Worm (Caenorhabditis elegans) whole organism, L2 larva: ENCODE data around the gene Y17G9B.5.

Experiments
- C34F6.9 ChIP-seq: fragments of 150-350 bp; optimal IDR thresholded peaks from 2 replicates; lab custom pipeline; 2014; ENCODE audit warnings: missing biosample characterization, missing genetic modification characterization
- F13H6.1 ChIP-seq: sonication (generic microtip); optimal IDR thresholded peaks from 2 replicates; lab custom pipeline; 2016; ENCODE audit warnings: missing genetic modification characterization, missing compliant biosample characterization
- Y55F3AM.14 ChIP-seq: fragments of 200-800 bp; sonication (Bioruptor generic); optimal IDR thresholded peaks from 2 replicates; lab custom pipeline; 2018; ENCODE audit warnings: mild to moderate bottlenecking, missing genetic modification characterization, missing compliant biosample characterization
- ZK546.5 ChIP-seq: sonication (generic microtip); optimal IDR thresholded peaks from 2 replicates; lab custom pipeline; 2017; ENCODE audit warnings: missing biosample characterization, missing genetic modification characterization
- ama-1 ChIP-seq: fragments of 150-350 bp; optimal IDR thresholded peaks from 2 replicates; lab custom pipeline; 2018; ENCODE audit warnings: inconsistent platforms
- blmp-1 ChIP-seq: sonication (generic microtip); optimal IDR thresholded peaks from 2 replicates; lab custom pipeline; 2017; ENCODE audit warnings: missing genetic modification characterization, mild to moderate bottlenecking, missing compliant biosample characterization, antibody characterized with exemption, moderate library complexity; ENCODE audit not compliant: insufficient read depth
- crh-2 ChIP-seq: sonication (generic microtip); optimal IDR thresholded peaks from 2 replicates; lab custom pipeline; 2017; ENCODE audit warnings: missing biosample characterization, missing genetic modification characterization
- egl-27 ChIP-seq: sonication (generic microtip); optimal IDR thresholded peaks from 3 replicates; lab custom pipeline; 2017; ENCODE audit warnings: missing biosample characterization, missing genetic modification reagents, missing genetic modification characterization
- fos-1 ChIP-seq: fragments of 150-350 bp; optimal IDR thresholded peaks from 2 replicates; lab custom pipeline; 2014; ENCODE audit warnings: missing biosample characterization, missing genetic modification characterization
- gmeb-1 ChIP-seq: fragments of 150-350 bp; optimal IDR thresholded peaks from 2 replicates; lab custom pipeline; 2014; ENCODE audit warnings: missing biosample characterization, missing genetic modification characterization
- lin-11 ChIP-seq: fragments of 150-350 bp; sonication (generic microtip); optimal IDR thresholded peaks from 2 replicates; lab custom pipeline; 2014; ENCODE audit warnings: missing biosample characterization, missing genetic modification characterization, inconsistent platforms, mixed read lengths
- lin-13 ChIP-seq: fragments of 150-350 bp; optimal IDR thresholded peaks from 2 replicates; lab custom pipeline; 2014; ENCODE audit warnings: missing biosample characterization, missing genetic modification reagents, missing genetic modification characterization
- lsy-2 ChIP-seq, 2 experiments: fragments of 150-350 bp in 1 of 2; sonication (generic microtip) in 1 of 2; optimal IDR thresholded peaks; 2 replicates each; lab custom pipeline; 2014 to 2017; ENCODE audit warnings: missing biosample characterization in 2 of 2, missing genetic modification characterization in 2 of 2
- mab-5 ChIP-seq: fragments of 150-350 bp; optimal IDR thresholded peaks from 2 replicates; lab custom pipeline; 2014; ENCODE audit warnings: missing biosample characterization, missing genetic modification characterization
- mdl-1 ChIP-seq, 2 experiments: fragments of 150-350 bp in 1 of 2; sonication (generic microtip) in 1 of 2; optimal IDR thresholded peaks; 2 replicates each; lab custom pipeline; 2017; ENCODE audit warnings: missing biosample characterization in 2 of 2, missing genetic modification characterization in 2 of 2
- nhr-129 ChIP-seq: fragments of 150-350 bp; optimal IDR thresholded peaks from 2 replicates; lab custom pipeline; 2014; ENCODE audit warnings: missing biosample characterization, missing genetic modification characterization
- nhr-21 ChIP-seq: fragments of 150-350 bp; optimal IDR thresholded peaks from 2 replicates; lab custom pipeline; 2014; ENCODE audit warnings: missing biosample characterization, missing genetic modification characterization
- nhr-25 ChIP-seq: fragments of 150-350 bp; sonication (generic microtip); optimal IDR thresholded peaks from 3 replicates; lab custom pipeline; 2014; ENCODE audit warnings: missing biosample characterization, missing genetic modification characterization
- nhr-6 ChIP-seq: fragments of 150-350 bp; optimal IDR thresholded peaks from 2 replicates; lab custom pipeline; 2014; ENCODE audit warnings: missing biosample characterization, missing genetic modification characterization
- sem-4 ChIP-seq: fragments of 150-350 bp; optimal IDR thresholded peaks from 2 replicates; lab custom pipeline; 2014; ENCODE audit warnings: missing biosample characterization, missing genetic modification reagents, missing genetic modification characterization
- sma-3 ChIP-seq: sonication (generic microtip); optimal IDR thresholded peaks from 2 replicates; lab custom pipeline; 2016; ENCODE audit warnings: missing genetic modification reagents, missing genetic modification characterization, missing compliant biosample characterization
- sma-9 ChIP-seq, 2 experiments: fragments of 150-350 bp in 1 of 2; sonication (generic microtip) in 1 of 2; optimal IDR thresholded peaks; 2 replicates each; lab custom pipeline; 2014 to 2016; ENCODE audit warnings: missing genetic modification characterization in 2 of 2, mild to moderate bottlenecking in 1 of 2, missing biosample characterization in 1 of 2, missing compliant biosample characterization in 1 of 2, missing genetic modification reagents in 1 of 2, moderate library complexity in 1 of 2
- unc-39 ChIP-seq: fragments of 150-350 bp; optimal IDR thresholded peaks from 2 replicates; lab custom pipeline; 2014; ENCODE audit warnings: missing biosample characterization, missing genetic modification characterization
- unc-55 ChIP-seq: fragments of 150-350 bp; sonication (generic microtip); optimal IDR thresholded peaks from 3 replicates; lab custom pipeline; 2014; ENCODE audit warnings: missing biosample characterization, missing genetic modification reagents, missing genetic modification characterization
- zag-1 ChIP-seq: fragments of 150-350 bp; optimal IDR thresholded peaks from 2 replicates; lab custom pipeline; 2014; ENCODE audit warnings: missing biosample characterization, missing genetic modification characterization
- ztf-11 ChIP-seq: sonication (generic microtip); optimal IDR thresholded peaks from 2 replicates; lab custom pipeline; 2017; ENCODE audit warnings: missing biosample characterization, missing genetic modification characterization
- ztf-4 ChIP-seq: fragments of 150-350 bp; optimal IDR thresholded peaks from 2 replicates; lab custom pipeline; 2014; ENCODE audit warnings: missing biosample characterization, missing genetic modification characterization

The Y17G9B.5 gene

ce11 chrIV:4747553-4747952 lies 2.5 kb upstream of the Y17G9B.5 start, which contains the start of gene tctn-1:
Gene tctn-1, minus strand, starts transcription at chrIV:4747832.
- TF ChIP-seq ama-1 (lab: Kevin White, UChicago) (peak; percentile 63), unc-55 (GFP tag; lab: Kevin White, UChicago) (no peak), gmeb-1 (tag; lab: Kevin White, UChicago) (no peak), nhr-129 (tag; lab: Kevin White, UChicago) (peak; percentile 16), egl-27 (tag; lab: Kevin White, UChicago) (no peak), lsy-2 (tag; optimal IDR thresholded peaks at IDR 0.05; lab: Kevin White, UChicago) (peak; percentile 29 to 56), lin-13 (GFP tag; lab: Kevin White, UChicago) (peak; percentile 9)

ce11 chrIV:4748408-4749105 lies 1.5 kb upstream of the Y17G9B.5 start, which contains the start of gene cyc-2.1:
Gene cyc-2.1, minus strand, starts transcription at chrIV:4749012.
- TF ChIP-seq nhr-6 (peak; percentile 22), nhr-25 (tag; lab: Kevin White, UChicago) (peak; percentile 70), zag-1 (tag; lab: Kevin White, UChicago) (no peak), unc-39 (tag; lab: Kevin White, UChicago) (no peak), unc-55 (GFP tag; lab: Kevin White, UChicago) (peak; percentile 69), sem-4 (tag; lab: Kevin White, UChicago) (peak; percentile 47), ama-1 (lab: Kevin White, UChicago) (peak; percentile 71), sma-9 (GFP tag; optimal IDR thresholded peaks at IDR 0.05; lab: Kevin White, UChicago) (peak; percentile 80), sma-9 (tag; optimal IDR thresholded peaks at IDR 0.05; lab: Kevin White, UChicago) (no peak), mab-5 (tag; lab: Kevin White, UChicago) (peak; percentile 38), fos-1 (peak; percentile 70), sma-3 (GFP tag; lab: Kevin White, UChicago) (peak; percentile 55), lin-11 (tag; lab: Kevin White, UChicago) (peak; percentile 19), egl-27 (tag; lab: Kevin White, UChicago) (no peak), ztf-4 (tag; lab: Kevin White, UChicago) (peak; percentile 74), Y55F3AM.14 (GFP tag; lab: Kevin White, UChicago) (peak; percentile 39), gmeb-1 (tag; lab: Kevin White, UChicago) (peak; percentile 14), mdl-1 (tag; optimal IDR thresholded peaks at IDR 0.05; lab: Kevin White, UChicago) (peak in 1 of 2 experiments; percentile 16), ZK546.5 (tag; lab: Kevin White, UChicago) (no peak), lsy-2 (tag; optimal IDR thresholded peaks at IDR 0.05; lab: Kevin White, UChicago) (peak; percentile 59 to 87), lin-13 (GFP tag; lab: Kevin White, UChicago) (peak; percentile 67), C34F6.9 (tag; lab: Kevin White, UChicago) (peak; percentile 69), crh-2 (tag; lab: Kevin White, UChicago) (peak; percentile 61), nhr-129 (tag; lab: Kevin White, UChicago) (peak; percentile 95), nhr-21 (tag; lab: Kevin White, UChicago) (peak; percentile 3), F13H6.1 (tag; lab: Kevin White, UChicago) (peak; percentile 62), blmp-1 (tag; lab: Kevin White, UChicago) (no peak)

ce11 chrIV:4749155-4749554 lies 885 bp upstream of the Y17G9B.5 start:
- TF ChIP-seq sma-9 (GFP tag; optimal IDR thresholded peaks at IDR 0.05; lab: Kevin White, UChicago) (peak; percentile 4), sma-9 (tag; optimal IDR thresholded peaks at IDR 0.05; lab: Kevin White, UChicago) (no peak), ztf-11 (tag; lab: Kevin White, UChicago) (no peak)
- TF ChIP-seq, all 48 proteins: peak for 1

- TF ChIP-seq gmeb-1 (tag; lab: Kevin White, UChicago) (no peak), ZK546.5 (tag; lab: Kevin White, UChicago) (no peak), nhr-21 (tag; lab: Kevin White, UChicago) (no peak), nhr-129 (tag; lab: Kevin White, UChicago) (no peak)
Measured at ce11 chrIV:4751814-4752213, 1.8 kb downstream of the Y17G9B.5 start, which contains the start of gene Y17G9B.4. Gene Y17G9B.4, plus strand, starts transcription at chrIV:4752119.

ce11 chrIV:4755929-4756655 lies 6.1 kb downstream of the Y17G9B.5 start, which contains the start of the genes fbxb-77 and Y17G9B.11:
Gene fbxb-77, minus strand, starts transcription at chrIV:4756157.
Gene Y17G9B.11, plus strand, starts transcription at chrIV:4756605.
- TF ChIP-seq sma-3 (GFP tag; lab: Kevin White, UChicago), result no peak
- TF ChIP-seq blmp-1 (tag; lab: Kevin White, UChicago), result no peak
- no peak for TF ChIP-seq mdl-1 (tag; optimal IDR thresholded peaks at IDR 0.05; lab: Kevin White, UChicago)
